Fruit fly (Drosophila melanogaster) whole organism, embryonic: ENCODE results near the gene CG32816.

Experiments
- BEAF-32 ChIP-seq: fragments of 200-800 bp; sonication (Bioruptor generic); optimal IDR thresholded peaks from 3 replicates; lab custom pipeline; 2017; ENCODE audit warnings: missing biosample characterization, missing genetic modification characterization, mild to moderate bottlenecking, moderate library complexity, missing genetic modification reagents
- CG10209 ChIP-seq: fragments of 200-800 bp; sonication (Bioruptor generic); optimal IDR thresholded peaks from 3 replicates; lab custom pipeline; 2017; ENCODE audit warnings: missing biosample characterization, mild to moderate bottlenecking, missing genetic modification characterization, missing genetic modification reagents
- CG11093 ChIP-seq: fragments of 200-800 bp; sonication (Bioruptor generic); IDR thresholded peaks from 3 replicates; pipeline ENCODE4 v1.3.6; 2022; ENCODE audit warnings: missing biosample characterization, missing genetic modification characterization
- CG11560 ChIP-seq: fragments of 200-800 bp; sonication (Bioruptor generic); IDR thresholded peaks from 3 replicates; pipeline ENCODE4 v1.3.6; 2022; ENCODE audit warnings: missing biosample characterization, missing genetic modification characterization
- CG12769 ChIP-seq: fragments of 200-800 bp; sonication (Bioruptor generic); optimal IDR thresholded peaks from 2 replicates; lab custom pipeline; 2019; ENCODE audit warnings: missing biosample characterization, mild to moderate bottlenecking, missing genetic modification characterization, moderate library complexity
- CG12942 ChIP-seq: fragments of 200-800 bp; sonication (Bioruptor generic); optimal IDR thresholded peaks from 3 replicates; lab custom pipeline; 2016; ENCODE audit warnings: missing biosample characterization, missing genetic modification characterization
- CG2116 ChIP-seq: fragments of 200-800 bp; sonication (Bioruptor generic); optimal IDR thresholded peaks from 3 replicates; lab custom pipeline; 2018; ENCODE audit warnings: missing biosample characterization, mild to moderate bottlenecking, missing genetic modification characterization
- CG34376 ChIP-seq: fragments of 200-800 bp; sonication (Bioruptor generic); optimal IDR thresholded peaks from 2 replicates; lab custom pipeline; 2018; ENCODE audit warnings: missing biosample characterization, mild to moderate bottlenecking, missing genetic modification characterization
- CG34422 ChIP-seq: fragments of 200-800 bp; sonication (Bioruptor generic); IDR thresholded peaks from 3 replicates; pipeline ENCODE4 v1.3.6; 2022; ENCODE audit warnings: missing biosample characterization, missing genetic modification characterization
- CG3847 ChIP-seq: fragments of 200-800 bp; sonication (Bioruptor generic); IDR thresholded peaks from 2 replicates; pipeline ENCODE4 v1.3.6; 2022; ENCODE audit warnings: missing biosample characterization, missing genetic modification characterization
- CG4854 ChIP-seq: fragments of 200-800 bp; sonication (Bioruptor generic); optimal IDR thresholded peaks from 2 replicates; lab custom pipeline; 2016; ENCODE audit warnings: missing biosample characterization, missing genetic modification characterization, inconsistent platforms
- CG8359 ChIP-seq: fragments of 200-800 bp; sonication (Bioruptor generic); optimal IDR thresholded peaks from 2 replicates; lab custom pipeline; 2017; ENCODE audit warnings: missing biosample characterization, mild to moderate bottlenecking, missing genetic modification characterization, borderline replicate concordance
- CG8478 ChIP-seq: fragments of >200 bp; optimal IDR thresholded peaks from 2 replicates; lab custom pipeline; 2018
- CkIIα-i1 ChIP-seq: fragments of 200-800 bp; sonication (Bioruptor generic); IDR thresholded peaks from 2 replicates; pipeline ENCODE4 v1.3.6; 2022; ENCODE audit warnings: missing biosample characterization, missing genetic modification characterization
- D19A ChIP-seq: fragments of 200-800 bp; optimal IDR thresholded peaks from 3 replicates; lab custom pipeline; 2019; ENCODE audit warnings: missing biosample characterization, mild to moderate bottlenecking, missing genetic modification characterization, moderate library complexity
- Drgx ChIP-seq: fragments of 200-800 bp; sonication (Bioruptor generic); IDR thresholded peaks from 2 replicates; pipeline ENCODE4 v1.3.6; 2022; ENCODE audit warnings: missing biosample characterization, missing genetic modification characterization
- Ets65A ChIP-seq: fragments of 200-800 bp; sonication (Bioruptor generic); peaks from one replicate; lab custom pipeline; 2016; ENCODE audit warnings: missing biosample characterization, missing genetic modification characterization
- Ets97D ChIP-seq: fragments of 200-800 bp; sonication (Bioruptor generic); optimal IDR thresholded peaks from 3 replicates; lab custom pipeline; 2016; ENCODE audit warnings: missing biosample characterization, missing genetic modification characterization
- Gsc ChIP-seq: fragments of 200-800 bp; sonication (Bioruptor generic); IDR thresholded peaks from 2 replicates; pipeline ENCODE4 v1.3.6; 2022; ENCODE audit warnings: missing biosample characterization, missing genetic modification characterization
- Hand ChIP-seq: fragments of 200-800 bp; sonication (Bioruptor generic); optimal IDR thresholded peaks from 2 replicates; lab custom pipeline; 2017; ENCODE audit warnings: mild to moderate bottlenecking, missing biosample characterization, missing genetic modification reagents, missing genetic modification characterization
- Jarid2 ChIP-seq: fragments of 200-800 bp; sonication (Bioruptor generic); optimal IDR thresholded peaks from 3 replicates; lab custom pipeline; 2017; ENCODE audit warnings: mild to moderate bottlenecking, missing biosample characterization, missing genetic modification reagents, missing genetic modification characterization
- NFAT ChIP-seq: fragments of 200-800 bp; sonication (Bioruptor generic); IDR thresholded peaks from 2 replicates; pipeline ENCODE4 v1.3.6; 2022; ENCODE audit warnings: missing biosample characterization, missing genetic modification characterization
- Neu2 ChIP-seq: fragments of 200-800 bp; sonication (Bioruptor generic); optimal IDR thresholded peaks from 3 replicates; lab custom pipeline; 2016; ENCODE audit warnings: missing biosample characterization, missing genetic modification characterization, borderline replicate concordance
- Sry-δ ChIP-seq: fragments of 200-800 bp; sonication (Bioruptor generic); optimal IDR thresholded peaks from 2 replicates; lab custom pipeline; 2016; ENCODE audit warnings: missing biosample characterization, missing genetic modification characterization
- Xrp1 ChIP-seq: fragments of 200-800 bp; sonication (Bioruptor generic); IDR thresholded peaks from 2 replicates; pipeline ENCODE4 v1.3.6; 2022; ENCODE audit warnings: missing biosample characterization, missing genetic modification characterization
- ase ChIP-seq: fragments of 200-800 bp; sonication (Bioruptor generic); IDR thresholded peaks from 3 replicates; pipeline ENCODE4 v1.3.6; 2022; ENCODE audit warnings: missing biosample characterization, missing genetic modification characterization
- bowl ChIP-seq: fragments of 200-800 bp; sonication (Bioruptor generic); IDR thresholded peaks from 2 replicates; pipeline ENCODE4 v1.3.6; 2022; ENCODE audit warnings: missing biosample characterization, missing genetic modification characterization
- cg ChIP-seq: fragments of 200-800 bp; sonication (Bioruptor generic); optimal IDR thresholded peaks from 3 replicates; lab custom pipeline; 2019; ENCODE audit warnings: missing biosample characterization, mild to moderate bottlenecking, missing genetic modification characterization, moderate library complexity
- crc ChIP-seq: fragments of 200-800 bp; sonication (Bioruptor generic); optimal IDR thresholded peaks from 2 replicates; lab custom pipeline; 2016; ENCODE audit warnings: missing biosample characterization, missing genetic modification characterization
- ems ChIP-seq: fragments of 200-800 bp; sonication (Bioruptor generic); optimal IDR thresholded peaks from 3 replicates; lab custom pipeline; 2016; ENCODE audit warnings: missing biosample characterization, missing genetic modification characterization
- fu2 ChIP-seq: fragments of 200-800 bp; sonication (Bioruptor generic); optimal IDR thresholded peaks from 2 replicates; lab custom pipeline; 2016; ENCODE audit warnings: missing biosample characterization, missing genetic modification characterization
- gce ChIP-seq: fragments of 200-800 bp; sonication (Bioruptor generic); IDR thresholded peaks from 3 replicates; pipeline ENCODE4 v1.3.6; 2022; ENCODE audit warnings: missing biosample characterization, missing genetic modification characterization
- gcm ChIP-seq: fragments of 200-800 bp; sonication (Bioruptor generic); optimal IDR thresholded peaks from 2 replicates; lab custom pipeline; 2019; ENCODE audit warnings: missing biosample characterization, mild to moderate bottlenecking, missing genetic modification characterization, moderate library complexity
- hbn ChIP-seq: fragments of 200-800 bp; sonication (Bioruptor generic); IDR thresholded peaks from 2 replicates; pipeline ENCODE4 v1.3.6; 2022; ENCODE audit warnings: missing biosample characterization, missing genetic modification characterization; ENCODE audit not compliant: partially characterized antibody
- otp ChIP-seq: fragments of 200-800 bp; sonication (Bioruptor generic); IDR thresholded peaks from 3 replicates; pipeline ENCODE4, ENCODE4 v1.3.6; 2022; ENCODE audit warnings: missing biosample characterization, missing genetic modification characterization
- pros ChIP-seq: fragments of 200-800 bp; sonication (Bioruptor generic); optimal IDR thresholded peaks from 3 replicates; lab custom pipeline; 2019; ENCODE audit warnings: missing biosample characterization, mild to moderate bottlenecking, missing genetic modification characterization, moderate library complexity
- row ChIP-seq: fragments of 200-800 bp; sonication (Bioruptor generic); IDR thresholded peaks from 3 replicates; pipeline ENCODE4 v1.3.6; 2022; ENCODE audit warnings: missing biosample characterization, missing genetic modification characterization
- sens ChIP-seq: fragments of 200-800 bp; sonication (Bioruptor generic); peaks from one replicate; lab custom pipeline; 2016; ENCODE audit warnings: missing biosample characterization, missing genetic modification characterization
- sna ChIP-seq: fragments of 200-800 bp; sonication (Bioruptor generic); IDR thresholded peaks from 2 replicates; pipeline ENCODE4 v1.3.6; 2022; ENCODE audit warnings: missing biosample characterization, missing genetic modification characterization; ENCODE audit not compliant: partially characterized antibody
- sug ChIP-seq: fragments of 200-800 bp; optimal IDR thresholded peaks from 2 replicates; lab custom pipeline; 2019; ENCODE audit warnings: missing biosample characterization, mild to moderate bottlenecking, missing genetic modification characterization, moderate library complexity
- tgo ChIP-seq: fragments of 200-800 bp; sonication (Bioruptor generic); IDR thresholded peaks from 3 replicates; pipeline ENCODE4 v1.3.6; 2022; ENCODE audit warnings: missing biosample characterization, missing genetic modification characterization
- wek ChIP-seq: fragments of 200-800 bp; sonication (Bioruptor generic); optimal IDR thresholded peaks from 3 replicates; lab custom pipeline; 2018; ENCODE audit warnings: missing biosample characterization, mild to moderate bottlenecking, missing genetic modification characterization, moderate library complexity
- zf30C ChIP-seq: fragments of 200-800 bp; sonication (Bioruptor generic); optimal IDR thresholded peaks from 3 replicates; lab custom pipeline; 2018; ENCODE audit warnings: missing biosample characterization, mild to moderate bottlenecking, missing genetic modification characterization
- zfh1 ChIP-seq: fragments of 200-800 bp; sonication (Bioruptor generic); IDR thresholded peaks from 3 replicates; pipeline ENCODE4 v1.3.6; 2022; ENCODE audit warnings: missing biosample characterization, missing genetic modification characterization

The CG32816 gene

dm6 chrX:463934-464333 lies 6.6 kb downstream of the CG32816 start (continued):
- no peak for TF ChIP-seq Ets97D (GFP tag; lab: Kevin White, UChicago)
- no peak for TF ChIP-seq gcm (GFP tag; lab: Kevin White, UChicago)
- TF ChIP-seq CG11093: no peak
- no peak for TF ChIP-seq CG11560 (tag; lab: Robert Waterston, UW)
- no peak for TF ChIP-seq CG34422 (GFP tag; lab: Robert Waterston, UW)
- no peak for TF ChIP-seq sna (GFP tag; lab: Robert Waterston, UW)
- peak; percentile 75 for TF ChIP-seq sens (GFP tag; lab: Kevin White, UChicago)
- TF ChIP-seq gce (GFP tag; lab: Robert Waterston, UW): no peak
- TF ChIP-seq CG8478: no peak
- TF ChIP-seq pros (GFP tag; lab: Kevin White, UChicago): peak; percentile 88
- TF ChIP-seq tgo (GFP tag; lab: Robert Waterston, UW): no peak
- no peak for TF ChIP-seq ems (GFP tag; lab: Kevin White, UChicago)
- no peak for TF ChIP-seq CG4854 (GFP tag; lab: Kevin White, UChicago)
- peak; percentile 38; the same call in 1 of the 3 replicates for TF ChIP-seq row
- TF ChIP-seq CG2116 (GFP tag; lab: Kevin White, UChicago): no peak
- TF ChIP-seq sug (tag; lab: Kevin White, UChicago): no peak
- 0 out of 3 replicates have a peak, but pooled peaks have one; percentile 26 for TF ChIP-seq zfh1 (GFP tag; lab: Robert Waterston, UW)
- no peak for TF ChIP-seq D19A (tag; lab: Kevin White, UChicago)
- TF ChIP-seq CG8359: no peak
- no peak for TF ChIP-seq NFAT (GFP tag; lab: Robert Waterston, UW)
- TF ChIP-seq wek (GFP tag; lab: Kevin White, UChicago): no peak
- TF ChIP-seq Jarid2: no peak
- no peak for TF ChIP-seq CG34376 (GFP tag; lab: Kevin White, UChicago)
- TF ChIP-seq Drgx (GFP tag; lab: Robert Waterston, UW): no peak
- peak; percentile 4 for TF ChIP-seq Ets65A (GFP tag; lab: Kevin White, UChicago)
- TF ChIP-seq CG3847 (GFP tag; lab: Robert Waterston, UW): no peak
- TF ChIP-seq Xrp1: 0 out of 2 replicates have a peak, but pooled peaks have one; percentile 16
- TF ChIP-seq BEAF-32 (GFP tag; lab: Kevin White, UChicago): no peak
- peak; percentile 92 for TF ChIP-seq zf30C (GFP tag; lab: Kevin White, UChicago)
- TF ChIP-seq Gsc (GFP tag; lab: Robert Waterston, UW): no peak
- no peak for TF ChIP-seq hbn
- 0 out of 3 replicates have a peak, but pooled peaks have one; percentile 11 for TF ChIP-seq otp (GFP tag; lab: Robert Waterston, UW)
- TF ChIP-seq Hand (GFP tag; lab: Kevin White, UChicago): no peak

- TF ChIP-seq CG12769 (no peak), CkIIα-i1 (GFP tag; lab: Robert Waterston, UW) (no peak), sens (GFP tag; lab: Kevin White, UChicago) (peak; percentile 12), fu2 (GFP tag; lab: Kevin White, UChicago) (no peak), CG11093 (no peak), crc (GFP tag; lab: Kevin White, UChicago) (no peak), CG10209 (no peak), NFAT (GFP tag; lab: Robert Waterston, UW) (no peak), Drgx (GFP tag; lab: Robert Waterston, UW) (no peak), bowl (GFP tag; lab: Robert Waterston, UW) (no peak), Sry-δ (no peak), ase (GFP tag; lab: Robert Waterston, UW) (peak; percentile 39; the same call in 1 of the 3 replicates), Neu2 (GFP tag; lab: Kevin White, UChicago) (no peak), pros (GFP tag; lab: Kevin White, UChicago) (peak; percentile 24), CG12942 (GFP tag; lab: Kevin White, UChicago) (no peak), cg (peak; percentile 32)
- TF ChIP-seq, all 482 proteins: peak for 4
These were observed 10.1 kb downstream of the CG32816 start, which contains the start of gene ase for dm6 chrX:460447-460846. TSS of gene ase (plus strand) at chrX:460747.
